Worm (Caenorhabditis elegans) whole organism, L4/young adult: ENCODE measurements around the gene hlh-15.

Source experiments
- W03F9.2 ChIP-seq: fragments of 150-350 bp; optimal IDR thresholded peaks from 2 replicates; lab custom pipeline; 2014; ENCODE audit warnings: missing biosample characterization, missing genetic modification characterization
- him-1 ChIP-seq: sonication (generic microtip); optimal IDR thresholded peaks from 2 replicates; lab custom pipeline; 2016; ENCODE audit warnings: missing genotype, missing genetic modification reagents, missing genetic modification characterization, missing compliant biosample characterization

DNA sequence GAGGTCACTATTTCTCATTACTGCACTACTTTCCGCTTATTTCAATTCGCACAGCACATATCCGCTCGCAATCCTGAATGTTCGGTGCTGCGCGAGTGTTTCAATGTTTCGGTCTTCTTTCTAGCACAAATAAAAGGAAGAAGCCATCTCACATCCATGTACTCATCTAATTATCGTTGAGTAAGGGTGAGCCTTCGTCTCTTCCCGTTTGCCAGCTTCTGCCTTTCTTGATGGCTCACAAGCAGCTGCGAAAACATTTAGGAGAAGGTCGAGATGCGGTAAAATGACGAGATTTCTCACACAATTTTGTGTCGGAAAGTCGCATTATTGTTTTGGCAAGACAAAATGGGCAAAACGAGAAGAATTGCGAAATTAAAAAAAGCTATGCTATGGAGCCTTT is 41.7 kb upstream of the hlh-15 start:
- no peak for TF ChIP-seq W03F9.2
- TF ChIP-seq him-1 (tag; lab: Kevin White, UChicago), result no peak
